Worm (Caenorhabditis elegans): Measurements from ENCODE around the gene sbds-1.

DNA sequence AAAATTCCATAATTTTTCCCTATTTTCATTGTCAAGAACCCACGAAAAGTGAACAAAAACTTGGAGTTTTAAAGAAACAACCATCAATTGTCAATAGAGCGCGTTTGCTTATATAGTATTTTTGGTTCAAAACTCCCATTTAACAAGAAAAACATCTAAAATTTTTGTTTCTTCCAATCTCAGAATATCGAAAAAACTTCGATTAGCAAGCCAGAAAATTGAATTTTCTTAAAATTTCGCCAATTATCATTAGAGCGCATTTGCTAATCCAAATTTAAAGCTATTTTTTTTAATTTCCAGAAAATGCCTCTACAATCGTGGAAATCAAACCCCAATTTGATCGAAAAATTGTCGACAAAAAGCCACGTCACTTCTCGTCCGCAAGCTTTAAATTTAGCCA is 8.2 kb upstream of the sbds-1 start, which contains the start of gene orai-1:
- no peak for TF ChIP-seq nhr-120 (GFP tag; IDR thresholded peaks at IDR 0.05)
- TF ChIP-seq unc-62 (GFP tag; optimal IDR thresholded peaks at IDR 0.05), result no peak
- TF ChIP-seq Y95B8A.8 (GFP tag; IDR thresholded peaks at IDR 0.05), result no peak
- no peak for TF ChIP-seq pha-4 (tag; optimal IDR thresholded peaks at IDR 0.05)
- no peak for TF ChIP-seq lsy-27 (tag; optimal IDR thresholded peaks at IDR 0.05; ENCODE audit: borderline replicate concordance, insufficient read depth)
- no peak for TF ChIP-seq lin-35 (GFP tag; optimal IDR thresholded peaks at IDR 0.05)
- TF ChIP-seq gei-17 (GFP tag; optimal IDR thresholded peaks at IDR 0.05), result no peak
- TF ChIP-seq B0261.1 (tag; optimal IDR thresholded peaks at IDR 0.05), result no peak
- no peak for TF ChIP-seq Y53F4B.3 (GFP tag; IDR thresholded peaks at IDR 0.05)
- no peak for TF ChIP-seq lin-54 (GFP tag; optimal IDR thresholded peaks at IDR 0.05)
- TF ChIP-seq ceh-100 (GFP tag; IDR thresholded peaks at IDR 0.05), result no peak
- no peak for TF ChIP-seq sea-2 (GFP tag; IDR thresholded peaks at IDR 0.05)
- TF ChIP-seq egrh-3 (GFP tag; IDR thresholded peaks at IDR 0.05), result no peak
- no peak for TF ChIP-seq ceh-40 (GFP tag; IDR thresholded peaks at IDR 0.05)
